Fruit fly (Drosophila melanogaster): Measurements from ENCODE around the gene cDIP.

The cDIP gene

dm6 chr3R:21151090-21151870 lies 9.6 kb downstream of the cDIP start (continued):
- no peak for TF ChIP-seq insv (GFP tag; optimal IDR thresholded peaks at IDR 0.05)
- TF ChIP-seq Spps (tag; optimal IDR thresholded peaks at IDR 0.05), result no peak
- no peak for TF ChIP-seq fd102C (GFP tag; optimal IDR thresholded peaks at IDR 0.05)
- no peak for TF ChIP-seq TFAM (GFP tag; optimal IDR thresholded peaks at IDR 0.05)
- peak; percentile 25 for TF ChIP-seq HLH54F (GFP tag; optimal IDR thresholded peaks at IDR 0.05)
- peak; percentile 42 for TF ChIP-seq CG10267 (tag; optimal IDR thresholded peaks at IDR 0.05)
- TF ChIP-seq zfh1 (GFP tag; IDR thresholded peaks at IDR 0.05), result no peak
- no peak for TF ChIP-seq sc (optimal IDR thresholded peaks at IDR 0.05)
- no peak for TF ChIP-seq sc (GFP tag; optimal IDR thresholded peaks at IDR 0.05)
- peak; percentile 47 for TF ChIP-seq Sox100B (GFP tag; optimal IDR thresholded peaks at IDR 0.05)
- TF ChIP-seq tio (GFP tag; optimal IDR thresholded peaks at IDR 0.05), result peak; percentile 49
- no peak for TF ChIP-seq salm (tag; optimal IDR thresholded peaks at IDR 0.05)
- no peak for TF ChIP-seq onecut (GFP tag; IDR thresholded peaks at IDR 0.05)
- TF ChIP-seq Abd-B (GFP tag; optimal IDR thresholded peaks at IDR 0.05), result peak; percentile 6
- peak; percentile 19 for TF ChIP-seq CG12236 (GFP tag; optimal IDR thresholded peaks at IDR 0.05)
- 0 out of 3 replicates have a peak, but pooled peaks have one; percentile 15 for TF ChIP-seq CG14050 (GFP tag; IDR thresholded peaks at IDR 0.05)
- peak; percentile 36; the same call in 1 of the 2 replicates for TF ChIP-seq CG10321 (GFP tag; IDR thresholded peaks at IDR 0.05)
- peak; percentile 56 for TF ChIP-seq Xrp1 (GFP tag; IDR thresholded peaks at IDR 0.05)
- TF ChIP-seq Sry-δ (GFP tag; optimal IDR thresholded peaks at IDR 0.05), result no peak
- TF ChIP-seq sd (tag; optimal IDR thresholded peaks at IDR 0.05), result peak; percentile 84
- no peak for TF ChIP-seq Optix (GFP tag; IDR thresholded peaks at IDR 0.05)
- no peak for TF ChIP-seq amos (GFP tag; IDR thresholded peaks at IDR 0.05; ENCODE audit: partially characterized antibody)
- peak; percentile 9 for TF ChIP-seq Dip3 (GFP tag; optimal IDR thresholded peaks at IDR 0.05)
- TF ChIP-seq Hr39 (optimal IDR thresholded peaks at IDR 0.05), result no peak
- TF ChIP-seq ap (GFP tag; IDR thresholded peaks at IDR 0.05), result peak; percentile 44; the same call in 1 of the 2 replicates
- TF ChIP-seq Dek (tag; optimal IDR thresholded peaks at IDR 0.05), result peak; percentile 42
- TF ChIP-seq CG7786 (GFP tag; optimal IDR thresholded peaks at IDR 0.05), result peak; percentile 32
- TF ChIP-seq kah (GFP tag; optimal IDR thresholded peaks at IDR 0.05), result no peak
- peak; percentile 76 for TF ChIP-seq row (GFP tag; IDR thresholded peaks at IDR 0.05)
- TF ChIP-seq bowl (GFP tag; IDR thresholded peaks at IDR 0.05), result no peak
- TF ChIP-seq CG2875 (GFP tag; optimal IDR thresholded peaks at IDR 0.05), result no peak
- peak; percentile 71 for TF ChIP-seq Ada2b (GFP tag; IDR thresholded peaks at IDR 0.05)
- no peak for TF ChIP-seq CG4360 (GFP tag; IDR thresholded peaks at IDR 0.05)
- TF ChIP-seq Bdp1 (GFP tag; optimal IDR thresholded peaks at IDR 0.05), result no peak
- TF ChIP-seq chif (GFP tag; optimal IDR thresholded peaks at IDR 0.05), result peak; percentile 18 to 34
- peak; percentile 53; the same call in 1 of the 2 replicates for TF ChIP-seq CG6689 (GFP tag; IDR thresholded peaks at IDR 0.05)
- no peak for TF ChIP-seq wor (GFP tag; IDR thresholded peaks at IDR 0.05)
- no peak for TF ChIP-seq CG12104 (GFP tag; optimal IDR thresholded peaks at IDR 0.05)
- TF ChIP-seq Mad (GFP tag; optimal IDR thresholded peaks at IDR 0.05), result no peak
- no peak for TF ChIP-seq mirr (GFP tag; optimal IDR thresholded peaks at IDR 0.05)
- TF ChIP-seq CG30020 (tag; optimal IDR thresholded peaks at IDR 0.05), result no peak
- no peak for TF ChIP-seq jigr1 (GFP tag; IDR thresholded peaks at IDR 0.05)
- no peak for TF ChIP-seq sug (tag; optimal IDR thresholded peaks at IDR 0.05)
- no peak for TF ChIP-seq ab (GFP tag; optimal IDR thresholded peaks at IDR 0.05)
- TF ChIP-seq Bteb2 (GFP tag; optimal IDR thresholded peaks at IDR 0.05), result peak; percentile 45
- peak; percentile 31 for TF ChIP-seq HmgZ (tag; optimal IDR thresholded peaks at IDR 0.05)
- TF ChIP-seq ato (GFP tag; IDR thresholded peaks at IDR 0.05; ENCODE audit: partially characterized antibody), result no peak
- no peak for TF ChIP-seq CG8765 (GFP tag; IDR thresholded peaks at IDR 0.05)
- TF ChIP-seq NC2β (GFP tag; optimal IDR thresholded peaks at IDR 0.05), result no peak
- TF ChIP-seq Oaz (GFP tag; IDR thresholded peaks at IDR 0.05), result no peak
- no peak for TF ChIP-seq CG11398 (GFP tag; optimal IDR thresholded peaks at IDR 0.05)

Measured in whole organism, embryonic.